Fruit fly (Drosophila melanogaster): ENCODE measurements around the gene CG33985.

The CG33985 gene

DNA sequence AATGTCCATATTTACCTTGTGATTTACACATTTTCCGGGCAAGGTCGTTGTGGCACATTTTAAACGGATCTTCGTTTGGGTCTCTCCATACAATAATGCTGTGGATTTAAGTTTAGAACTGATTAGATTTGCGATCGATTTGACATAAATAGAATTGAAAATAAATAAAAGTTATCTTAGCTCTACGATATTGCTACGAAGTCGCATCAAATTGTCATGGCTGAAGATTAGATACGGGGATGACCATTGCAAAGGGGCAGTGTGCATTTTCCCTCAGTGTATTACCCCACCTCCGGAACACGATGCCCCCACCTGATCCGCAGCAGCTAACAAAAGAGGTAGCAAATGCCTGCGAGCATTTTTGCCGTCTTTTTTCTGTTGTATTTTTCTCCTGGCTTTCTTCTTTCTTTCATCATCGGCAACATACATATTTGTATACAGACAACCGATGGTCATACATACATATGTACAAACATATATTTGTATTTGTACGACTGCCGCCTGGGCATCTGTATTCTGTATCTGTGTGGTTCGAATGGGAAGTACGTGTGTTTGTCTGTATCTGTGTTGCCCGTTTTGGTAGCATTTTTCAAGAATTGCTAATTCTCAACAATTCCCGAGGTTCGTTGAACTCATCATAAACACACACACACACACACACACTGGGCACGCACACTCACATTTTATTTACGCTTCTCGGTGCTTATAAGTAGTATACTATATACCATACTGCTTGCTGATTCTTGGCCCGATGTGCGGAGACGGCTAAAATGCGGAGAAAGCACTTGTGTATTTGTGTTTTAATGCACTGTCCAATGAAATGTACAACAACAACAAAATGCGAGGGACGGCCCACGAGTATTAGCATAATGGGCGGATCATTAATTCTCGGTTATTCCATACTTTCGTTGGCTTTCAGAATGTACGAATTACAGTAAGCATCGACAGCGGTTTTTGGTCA is 18.1 kb upstream of the CG33985 start (continued):
- TF ChIP-seq phol (tag; optimal IDR thresholded peaks at IDR 0.05) = peak; percentile 23

- TF ChIP-seq vvl (GFP tag; IDR thresholded peaks at IDR 0.05) (peak; percentile 91), sens (GFP tag) (peak; percentile 16), kni (GFP tag; optimal IDR thresholded peaks at IDR 0.05) (peak; percentile 10), CG6654 (GFP tag; optimal IDR thresholded peaks at IDR 0.05) (no peak), pros (GFP tag; optimal IDR thresholded peaks at IDR 0.05) (peak; percentile 93), Pdp1 (GFP tag; optimal IDR thresholded peaks at IDR 0.05) (peak in 1 of 2 experiments; percentile 76), abd-A (tag; optimal IDR thresholded peaks at IDR 0.05) (peak; percentile 55), sqz (GFP tag; optimal IDR thresholded peaks at IDR 0.05) (peak; percentile 62), cwo (GFP tag; optimal IDR thresholded peaks at IDR 0.05) (peak; percentile 62), Dp (GFP tag; optimal IDR thresholded peaks at IDR 0.05) (no peak), B-H2 (GFP tag; optimal IDR thresholded peaks at IDR 0.05) (no peak), chinmo (GFP tag; IDR thresholded peaks at IDR 0.05; ENCODE audit: partially characterized antibody) (0 out of 4 replicates have a peak, but pooled peaks have one; percentile 5)
Measured at dm6 chr3L:15543467-15543866, 16.9 kb upstream of the CG33985 start.

DNA sequence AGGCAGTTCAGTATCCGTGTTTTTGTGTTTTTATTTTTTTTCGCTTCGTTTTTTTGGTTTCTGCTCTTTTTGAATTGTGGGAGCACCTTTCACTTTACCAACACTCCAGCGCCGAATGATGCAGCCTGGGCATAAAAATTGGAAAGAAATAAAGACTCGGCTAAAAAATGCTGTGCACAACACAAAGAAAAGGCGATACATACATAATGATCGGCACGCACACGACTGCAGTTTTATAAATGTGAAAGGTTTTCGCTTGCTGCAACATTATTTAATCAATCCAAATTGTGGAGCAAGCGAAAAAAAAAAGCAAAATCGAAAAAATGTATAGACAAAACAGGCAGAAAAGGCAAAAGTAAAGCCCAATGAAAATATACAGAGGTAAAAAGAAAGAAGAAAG is 16.4 kb upstream of the CG33985 start:
- TF ChIP-seq Blimp-1 (GFP tag; optimal IDR thresholded peaks at IDR 0.05) (no peak), CG14050 (GFP tag; IDR thresholded peaks at IDR 0.05) (no peak), Usf (GFP tag; optimal IDR thresholded peaks at IDR 0.05) (no peak), CG4820 (GFP tag; optimal IDR thresholded peaks at IDR 0.05) (no peak), MTF-1 (GFP tag; optimal IDR thresholded peaks at IDR 0.05; ENCODE audit: borderline replicate concordance) (no peak), ase (GFP tag; IDR thresholded peaks at IDR 0.05) (no peak), gfzf (GFP tag; optimal IDR thresholded peaks at IDR 0.05) (no peak), CG4707 (GFP tag; optimal IDR thresholded peaks at IDR 0.05) (no peak), CG1024 (GFP tag; IDR thresholded peaks at IDR 0.05) (no peak), Chrac-16 (GFP tag; optimal IDR thresholded peaks at IDR 0.05) (no peak), CG10366 (GFP tag; IDR thresholded peaks at IDR 0.05) (no peak), CG13296 (GFP tag; optimal IDR thresholded peaks at IDR 0.05) (no peak)

DNA sequence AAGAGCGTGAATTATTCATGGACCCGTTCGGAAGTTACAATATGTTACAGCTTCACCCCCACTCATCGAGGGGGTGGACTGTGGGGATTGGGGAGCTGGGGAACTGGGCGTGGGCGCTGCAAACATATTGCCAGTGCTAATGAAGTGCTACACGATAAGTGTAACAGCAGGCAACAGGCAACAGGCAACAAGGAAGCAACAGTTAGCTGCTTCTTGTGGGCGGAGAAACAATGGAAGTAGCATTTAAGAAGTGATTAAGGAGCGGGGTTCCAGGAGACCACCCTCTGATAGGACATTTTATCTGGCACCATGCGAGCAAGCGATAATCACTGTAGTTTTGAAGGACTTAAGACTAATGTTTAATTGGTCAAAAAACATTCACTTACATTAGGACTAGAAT is 14.7 kb upstream of the CG33985 start:
- TF ChIP-seq scrt (GFP tag; optimal IDR thresholded peaks at IDR 0.05) = peak; percentile 94
- TF ChIP-seq Atf-2 (GFP tag; optimal IDR thresholded peaks at IDR 0.05) = no peak
- peak; percentile 51 for TF ChIP-seq zen (tag; optimal IDR thresholded peaks at IDR 0.05)
- TF ChIP-seq tna (GFP tag; IDR thresholded peaks at IDR 0.05; ENCODE audit: partially characterized antibody) = no peak
- no peak for TF ChIP-seq CG34224 (GFP tag; IDR thresholded peaks at IDR 0.05; ENCODE audit: partially characterized antibody)
- no peak for TF ChIP-seq CG6791 (GFP tag; IDR thresholded peaks at IDR 0.05; ENCODE audit: partially characterized antibody)
- TF ChIP-seq abd-A (tag; optimal IDR thresholded peaks at IDR 0.05) = peak; percentile 40
- TF ChIP-seq tll (GFP tag; optimal IDR thresholded peaks at IDR 0.05) = no peak

All from whole organism, embryonic.